Fruit fly (Drosophila melanogaster): ENCODE data around the gene CG8564.

DNA sequence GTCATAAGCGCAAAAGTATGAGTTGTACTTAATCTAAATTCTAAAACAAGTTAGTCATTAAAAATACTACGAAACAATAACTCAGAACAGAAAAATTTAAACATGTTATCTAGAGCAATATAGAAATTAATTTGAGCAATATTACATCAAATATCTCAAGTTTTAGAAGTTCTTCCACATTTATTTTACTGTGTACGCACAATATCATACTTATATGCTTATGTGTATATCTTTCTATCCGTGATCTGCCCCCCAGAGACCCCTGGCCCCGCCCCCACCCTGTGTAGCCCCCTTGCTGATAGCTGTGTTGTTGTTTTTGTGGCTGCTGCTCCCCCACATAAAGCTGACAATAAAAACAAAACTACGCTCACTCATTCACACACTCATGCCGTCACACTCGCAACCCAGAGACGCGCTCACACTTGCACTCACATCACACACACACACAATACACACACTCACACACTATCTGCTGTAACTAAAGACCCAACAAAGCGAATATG, 45.7 kb upstream of the CG8564 start:
- TF ChIP-seq Sox102F (GFP tag; optimal IDR thresholded peaks at IDR 0.05) (no peak), topi (GFP tag; optimal IDR thresholded peaks at IDR 0.05) (no peak)
